Worm (Caenorhabditis elegans) whole organism, L1 larva: ENCODE results near the gene gpa-6.

Source experiments
- ceh-82 ChIP-seq, 3 experiments: fragments of 150-350 bp in 1 of 3; sonication (generic microtip) in 2 of 3; optimal IDR thresholded peaks; 2 replicates each; lab custom pipeline; 2014 to 2017; ENCODE audit warnings: missing biosample characterization in 3 of 3, missing genetic modification characterization in 3 of 3
- fos-1 ChIP-seq: fragments of 150-350 bp; optimal IDR thresholded peaks from 2 replicates; lab custom pipeline; 2014; ENCODE audit warnings: missing biosample characterization, missing genetic modification characterization
- hpl-2 ChIP-seq: fragments of 150-350 bp; optimal IDR thresholded peaks from 2 replicates; lab custom pipeline; 2014; ENCODE audit warnings: missing biosample characterization, missing genetic modification reagents, missing genetic modification characterization
- isw-1 ChIP-seq: fragments of 200-800 bp; sonication (Bioruptor generic); IDR thresholded peaks from 2 replicates; pipeline ENCODE4 v1.3.6; 2022; ENCODE audit warnings: missing genetic modification characterization, missing compliant biosample characterization
- nhr-76 ChIP-seq: sonication (generic microtip); optimal IDR thresholded peaks from 2 replicates; lab custom pipeline; 2017; ENCODE audit warnings: missing biosample characterization, missing genetic modification characterization
- skn-1 ChIP-seq: fragments of 150-350 bp; optimal IDR thresholded peaks from 2 replicates; lab custom pipeline; 2014; ENCODE audit warnings: missing biosample characterization, missing genetic modification characterization
- snpc-4 ChIP-seq: fragments of 150-350 bp; optimal IDR thresholded peaks from 2 replicates; lab custom pipeline; 2014; ENCODE audit warnings: missing biosample characterization, missing genetic modification characterization
- xbp-1 ChIP-seq: sonication (generic microtip); optimal IDR thresholded peaks from 2 replicates; lab custom pipeline; 2016; ENCODE audit warnings: missing genetic modification characterization, missing compliant biosample characterization
- zag-1 ChIP-seq: fragments of 150-350 bp; optimal IDR thresholded peaks from 2 replicates; lab custom pipeline; 2014; ENCODE audit warnings: missing biosample characterization, missing genetic modification characterization

- TF ChIP-seq fos-1: no peak
- TF ChIP-seq ceh-82 (tag; optimal IDR thresholded peaks at IDR 0.05; lab: Kevin White, UChicago): no peak
- no peak for TF ChIP-seq xbp-1 (tag; lab: Kevin White, UChicago)
- no peak for TF ChIP-seq zag-1 (tag; lab: Kevin White, UChicago)
- TF ChIP-seq isw-1 (GFP tag; lab: Robert Waterston, UW): no peak
- no peak for TF ChIP-seq hpl-2 (GFP tag; lab: Kevin White, UChicago)
- TF ChIP-seq skn-1: no peak
- TF ChIP-seq snpc-4 (tag; lab: Kevin White, UChicago): no peak
- no peak for TF ChIP-seq nhr-76 (tag; lab: Kevin White, UChicago)
These were observed at the start of gene gpa-6 for ce11 chrX:13190912-13191311.
